Worm (Caenorhabditis elegans): ENCODE results near the gene inft-2.
"Not testable (repeated sequence)": the region's sequence is repeated elsewhere in the genome, so short reads cannot be mapped to it uniquely, and the experiment has no call there.

- TF ChIP-seq egl-27, nhr-23, aly-2 (tag; optimal IDR thresholded peaks at IDR 0.05): not testable (repeated sequence)
- TF ChIP-seq unc-55 (GFP tag; optimal IDR thresholded peaks at IDR 0.05): peak; percentile 46
Observed at ce11 chrV:12967925-12968327, 34.2 kb upstream of the inft-2 start, which contains the start of gene R186.8.

Measured in whole organism, L2 larva.